Fruit fly (Drosophila melanogaster): ENCODE results near the gene Ncc69.

- no peak for TF ChIP-seq Sox15 (GFP tag; optimal IDR thresholded peaks at IDR 0.05)
- no peak for TF ChIP-seq Ets96B (tag; optimal IDR thresholded peaks at IDR 0.05)
- TF ChIP-seq OdsH (GFP tag; optimal IDR thresholded peaks at IDR 0.05), result no peak
- TF ChIP-seq Sox102F (GFP tag; optimal IDR thresholded peaks at IDR 0.05), result no peak
These were observed 40.9 kb downstream of the Ncc69 start for dm6 chr3L:12350307-12350706.
